Worm (Caenorhabditis elegans): ENCODE results near the gene W04E12.2.

W04E12.2 gene

DNA sequence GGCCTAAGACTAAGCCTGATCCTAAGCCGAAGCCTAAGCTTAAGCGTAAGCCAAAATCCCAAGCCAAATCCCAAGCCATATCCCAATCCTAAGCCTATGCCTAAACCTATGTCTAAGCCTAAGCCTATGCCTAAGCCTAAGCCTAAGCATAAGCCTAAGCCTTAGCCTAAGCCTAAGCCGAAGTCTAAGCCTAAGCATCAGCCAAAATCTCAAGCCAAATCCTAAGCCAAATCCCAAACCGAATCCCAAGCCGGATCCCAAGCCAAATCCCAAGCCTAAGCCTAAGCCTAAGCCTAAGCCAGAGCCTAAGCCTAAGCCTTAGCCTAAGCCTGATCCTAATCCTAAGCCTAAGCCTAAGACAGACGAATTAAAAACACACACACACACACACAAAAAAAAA is 6.2 kb upstream of the W04E12.2 start:
- TF ChIP-seq Y55F3AM.14 (GFP tag; optimal IDR thresholded peaks at IDR 0.05) = no peak
- TF ChIP-seq lin-11 (tag; optimal IDR thresholded peaks at IDR 0.05) = no peak
- no peak for TF ChIP-seq nhr-21 (tag; optimal IDR thresholded peaks at IDR 0.05)
- TF ChIP-seq nhr-23 (tag; optimal IDR thresholded peaks at IDR 0.05) = no peak
- TF ChIP-seq dmd-4 (tag; optimal IDR thresholded peaks at IDR 0.05) = no peak
- TF ChIP-seq snpc-4 (tag; optimal IDR thresholded peaks at IDR 0.05) = no peak
- TF ChIP-seq mab-5 (tag; optimal IDR thresholded peaks at IDR 0.05) = no peak
- TF ChIP-seq sem-4 (tag; optimal IDR thresholded peaks at IDR 0.05) = no peak
- no peak for TF ChIP-seq alr-1 (tag; optimal IDR thresholded peaks at IDR 0.05)
- TF ChIP-seq sma-9 (GFP tag; optimal IDR thresholded peaks at IDR 0.05) = no peak
- no peak for TF ChIP-seq sma-9 (tag; optimal IDR thresholded peaks at IDR 0.05)
- no peak for TF ChIP-seq nhr-237 (tag; optimal IDR thresholded peaks at IDR 0.05)
- TF ChIP-seq mdl-1 (tag; optimal IDR thresholded peaks at IDR 0.05) = no peak
- no peak for TF ChIP-seq ceh-16 (tag; optimal IDR thresholded peaks at IDR 0.05)
- no peak for TF ChIP-seq mbf-1 (tag; optimal IDR thresholded peaks at IDR 0.05)
- no peak for TF ChIP-seq ama-1 (optimal IDR thresholded peaks at IDR 0.05)
- no peak for TF ChIP-seq elt-3 (tag; optimal IDR thresholded peaks at IDR 0.05)
- TF ChIP-seq unc-55 (GFP tag; optimal IDR thresholded peaks at IDR 0.05) = no peak

DNA sequence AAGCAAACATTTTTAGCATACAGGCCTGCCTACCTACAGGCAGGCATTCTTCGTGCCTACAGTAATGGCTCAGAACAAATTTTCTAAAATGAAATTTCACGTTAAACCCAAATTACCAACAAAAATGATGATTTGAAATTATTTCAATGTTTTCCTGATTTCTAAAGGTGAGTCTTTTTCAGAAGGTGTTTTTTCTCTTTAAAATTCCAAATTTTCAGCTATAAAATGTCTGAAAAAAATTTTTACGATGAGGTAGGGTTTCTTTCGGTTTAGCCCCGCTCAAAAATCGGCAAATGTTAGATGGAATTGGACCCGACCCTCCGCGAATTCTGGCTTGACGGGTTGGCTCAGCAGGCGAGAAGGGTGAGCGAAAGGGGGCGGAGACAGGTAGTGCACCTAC is 4.9 kb upstream of the W04E12.2 start, which contains the start of gene W04E12.5:
Gene W04E12.5 (plus strand): TSS at position 301 of the 400 bp plus-strand sequence.
- TF ChIP-seq elt-3 (tag; optimal IDR thresholded peaks at IDR 0.05) (no peak), nhr-25 (tag; optimal IDR thresholded peaks at IDR 0.05) (no peak), ama-1 (optimal IDR thresholded peaks at IDR 0.05) (no peak), nhr-23 (tag; optimal IDR thresholded peaks at IDR 0.05) (no peak), lsy-2 (tag; optimal IDR thresholded peaks at IDR 0.05) (no peak), ztf-11 (tag; optimal IDR thresholded peaks at IDR 0.05) (no peak), mbf-1 (tag; optimal IDR thresholded peaks at IDR 0.05) (no peak), nhr-21 (tag; optimal IDR thresholded peaks at IDR 0.05) (no peak), F13H6.1 (tag; optimal IDR thresholded peaks at IDR 0.05) (no peak), aly-2 (tag; optimal IDR thresholded peaks at IDR 0.05) (no peak), nhr-11 (tag; optimal IDR thresholded peaks at IDR 0.05) (no peak), nhr-237 (tag; optimal IDR thresholded peaks at IDR 0.05) (no peak), nhr-6 (tag; optimal IDR thresholded peaks at IDR 0.05) (no peak), alr-1 (tag; optimal IDR thresholded peaks at IDR 0.05) (no peak), R02D3.7 (tag; optimal IDR thresholded peaks at IDR 0.05) (no peak), ztf-1 (GFP tag; conservative IDR thresholded peaks at IDR 0.05) (no peak), nhr-10 (tag; optimal IDR thresholded peaks at IDR 0.05) (no peak)

DNA sequence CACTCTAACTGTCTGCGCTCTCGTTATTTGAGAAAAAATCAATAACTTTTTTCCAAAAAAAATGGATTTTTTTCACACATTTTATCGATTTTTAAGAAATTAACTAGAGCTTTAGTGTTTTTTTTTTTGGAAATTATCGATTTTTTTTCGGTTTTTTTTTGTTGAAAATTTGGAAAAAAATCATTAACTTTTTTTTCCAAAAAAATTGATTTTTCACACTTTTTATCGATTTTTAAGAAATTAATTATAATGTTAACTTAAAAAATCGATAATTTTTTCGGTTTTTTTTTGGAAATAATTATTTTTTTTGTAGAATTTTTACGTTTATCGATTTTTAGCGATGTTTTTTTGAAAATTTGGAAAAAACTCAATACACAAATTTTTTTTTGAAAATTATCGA is 3.3 kb upstream of the W04E12.2 start:
- TF ChIP-seq sma-9 (GFP tag; optimal IDR thresholded peaks at IDR 0.05) = no peak
- TF ChIP-seq sma-9 (tag; optimal IDR thresholded peaks at IDR 0.05) = no peak
- TF ChIP-seq ztf-11 (tag; optimal IDR thresholded peaks at IDR 0.05) = no peak
- TF ChIP-seq sem-4 (tag; optimal IDR thresholded peaks at IDR 0.05) = no peak
- no peak for TF ChIP-seq aly-2 (tag; optimal IDR thresholded peaks at IDR 0.05)
- TF ChIP-seq elt-1 (tag; optimal IDR thresholded peaks at IDR 0.05) = no peak
- TF ChIP-seq nhr-12 (tag; optimal IDR thresholded peaks at IDR 0.05) = no peak
- no peak for TF ChIP-seq ceh-82 (tag; optimal IDR thresholded peaks at IDR 0.05)
- no peak for TF ChIP-seq mab-5 (tag; optimal IDR thresholded peaks at IDR 0.05)
- TF ChIP-seq peb-1 (tag; optimal IDR thresholded peaks at IDR 0.05) = no peak
- no peak for TF ChIP-seq lin-13 (GFP tag; optimal IDR thresholded peaks at IDR 0.05)
- no peak for TF ChIP-seq skn-1 (tag; optimal IDR thresholded peaks at IDR 0.05)
- TF ChIP-seq unc-55 (GFP tag; optimal IDR thresholded peaks at IDR 0.05) = no peak
- no peak for TF ChIP-seq nhr-21 (tag; optimal IDR thresholded peaks at IDR 0.05)
- no peak for TF ChIP-seq fos-1 (tag; optimal IDR thresholded peaks at IDR 0.05)
- no peak for TF ChIP-seq nhr-237 (tag; optimal IDR thresholded peaks at IDR 0.05)
- TF ChIP-seq lin-39 (tag; optimal IDR thresholded peaks at IDR 0.05) = no peak
- no peak for TF ChIP-seq nhr-23 (tag; optimal IDR thresholded peaks at IDR 0.05)

DNA sequence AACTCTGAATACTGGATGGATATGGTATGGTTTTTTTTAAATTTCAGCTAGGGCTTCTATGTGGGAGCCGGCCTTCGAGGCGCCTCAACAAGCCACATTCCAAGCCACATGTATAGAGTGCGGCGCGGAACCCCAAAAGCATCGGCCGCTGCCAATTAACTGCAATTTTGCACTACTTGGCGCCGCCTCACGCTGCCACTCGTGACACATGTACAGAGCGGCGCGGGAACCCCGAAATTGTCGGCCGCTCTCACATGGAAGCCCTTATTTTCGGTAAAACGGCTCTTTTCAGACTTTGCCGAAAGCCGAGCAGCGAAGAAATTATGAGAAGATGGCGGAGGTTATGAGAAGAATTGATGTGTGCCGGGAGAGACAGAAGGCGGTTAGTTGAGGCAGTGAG is 2.9 kb upstream of the W04E12.2 start:
- no peak for TF ChIP-seq elt-1 (tag; optimal IDR thresholded peaks at IDR 0.05)
- TF ChIP-seq skn-1 (tag; optimal IDR thresholded peaks at IDR 0.05) = no peak
- TF ChIP-seq egl-27 (tag; optimal IDR thresholded peaks at IDR 0.05) = no peak
- TF ChIP-seq unc-39 (tag; optimal IDR thresholded peaks at IDR 0.05) = no peak
- no peak for TF ChIP-seq mbf-1 (tag; optimal IDR thresholded peaks at IDR 0.05)
- no peak for TF ChIP-seq elt-3 (tag; optimal IDR thresholded peaks at IDR 0.05)
- TF ChIP-seq ama-1 (optimal IDR thresholded peaks at IDR 0.05) = no peak
- TF ChIP-seq ztf-1 (GFP tag; conservative IDR thresholded peaks at IDR 0.05) = no peak
- no peak for TF ChIP-seq nhr-25 (tag; optimal IDR thresholded peaks at IDR 0.05)
- TF ChIP-seq sem-4 (tag; optimal IDR thresholded peaks at IDR 0.05) = no peak
